Fruit fly (Drosophila melanogaster): Measurements from ENCODE around the gene Grip71.

Gene Grip71

dm6 chr2L:18694724-18695105, 13.9 kb upstream of the Grip71 start (continued):
- TF ChIP-seq Fer3 (tag; optimal IDR thresholded peaks at IDR 0.05) (no peak), CG31388 (GFP tag; optimal IDR thresholded peaks at IDR 0.05) (no peak), esg (GFP tag; conservative IDR thresholded peaks at IDR 0.05) (0 out of 2 replicates have a peak, but pooled peaks have one; percentile 18), CG15073 (GFP tag; optimal IDR thresholded peaks at IDR 0.05) (no peak), Stat92E (GFP tag; optimal IDR thresholded peaks at IDR 0.05) (no peak), sc (optimal IDR thresholded peaks at IDR 0.05) (no peak), sc (GFP tag; optimal IDR thresholded peaks at IDR 0.05) (no peak), Fer1 (GFP tag; optimal IDR thresholded peaks at IDR 0.05) (no peak), schlank (tag; optimal IDR thresholded peaks at IDR 0.05) (no peak), CG32767 (GFP tag; IDR thresholded peaks at IDR 0.05) (no peak), aop (GFP tag; IDR thresholded peaks at IDR 0.05) (no peak), ttk (GFP tag; IDR thresholded peaks at IDR 0.05) (peak; percentile 34; the same call in 1 of the 2 replicates), H2.0 (GFP tag; IDR thresholded peaks at IDR 0.05) (0 out of 2 replicates have a peak, but pooled peaks have one; percentile 27), sim (GFP tag; IDR thresholded peaks at IDR 0.05) (no peak), rib (GFP tag; IDR thresholded peaks at IDR 0.05) (no peak), Oli (tag; optimal IDR thresholded peaks at IDR 0.05) (peak; percentile 31), CG7745 (tag; optimal IDR thresholded peaks at IDR 0.05) (no peak), chm (GFP tag; IDR thresholded peaks at IDR 0.05) (no peak), insv (GFP tag; optimal IDR thresholded peaks at IDR 0.05) (no peak), grn (GFP tag; optimal IDR thresholded peaks at IDR 0.05) (no peak), Ravus (GFP tag; IDR thresholded peaks at IDR 0.05) (no peak), ac (GFP tag; optimal IDR thresholded peaks at IDR 0.05) (no peak), CG2712 (tag; optimal IDR thresholded peaks at IDR 0.05) (peak; percentile 29), CG10979 (tag; optimal IDR thresholded peaks at IDR 0.05) (peak; percentile 8), fd96Cb (tag; optimal IDR thresholded peaks at IDR 0.05) (no peak), H15 (GFP tag; IDR thresholded peaks at IDR 0.05) (no peak), CG12744 (GFP tag; optimal IDR thresholded peaks at IDR 0.05) (no peak), CG9932 (GFP tag; IDR thresholded peaks at IDR 0.05) (peak; percentile 29; the same call in 1 of the 2 replicates), BtbVII (GFP tag; optimal IDR thresholded peaks at IDR 0.05) (no peak), CG3838 (GFP tag; optimal IDR thresholded peaks at IDR 0.05) (no peak), yki (optimal IDR thresholded peaks at IDR 0.05) (no peak), chinmo (GFP tag; IDR thresholded peaks at IDR 0.05; ENCODE audit: partially characterized antibody) (no peak), CG11247 (GFP tag; IDR thresholded peaks at IDR 0.05) (no peak), CG8924 (tag; optimal IDR thresholded peaks at IDR 0.05) (no peak), zf30C (GFP tag; optimal IDR thresholded peaks at IDR 0.05) (peak; percentile 49), CG7372 (GFP tag; IDR thresholded peaks at IDR 0.05) (peak; percentile 57; the same call in 1 of the 2 replicates), danr (GFP tag; IDR thresholded peaks at IDR 0.05) (no peak), CG3281 (GFP tag; optimal IDR thresholded peaks at IDR 0.05) (no peak), CG10274 (GFP tag; optimal IDR thresholded peaks at IDR 0.05) (no peak), CG9876 (GFP tag; optimal IDR thresholded peaks at IDR 0.05) (no peak), Drgx (GFP tag; IDR thresholded peaks at IDR 0.05) (peak; percentile 18; the same call in 1 of the 2 replicates), nau (GFP tag; optimal IDR thresholded peaks at IDR 0.05) (no peak), Myb (GFP tag; optimal IDR thresholded peaks at IDR 0.05) (no peak), CG2889 (GFP tag; IDR thresholded peaks at IDR 0.05) (no peak), CG8765 (GFP tag; IDR thresholded peaks at IDR 0.05) (no peak), tap (tag; optimal IDR thresholded peaks at IDR 0.05) (no peak), Neu2 (GFP tag; optimal IDR thresholded peaks at IDR 0.05; ENCODE audit: borderline replicate concordance) (no peak), tll (GFP tag; optimal IDR thresholded peaks at IDR 0.05) (no peak), cad (GFP tag; optimal IDR thresholded peaks at IDR 0.05) (no peak), HHEX (GFP tag; optimal IDR thresholded peaks at IDR 0.05) (no peak), crp (GFP tag; optimal IDR thresholded peaks at IDR 0.05) (no peak), CG30403 (GFP tag; optimal IDR thresholded peaks at IDR 0.05) (peak; percentile 3)
